Fruit fly (Drosophila melanogaster) whole organism, embryonic: ENCODE measurements around the gene CG13131.

ENCODE experiments used
- CG11398 ChIP-seq: fragments of 200-800 bp; sonication (Bioruptor generic); optimal IDR thresholded peaks from 2 replicates; lab custom pipeline; 2016; ENCODE audit warnings: missing biosample characterization, missing genetic modification characterization
- CG11560 ChIP-seq: fragments of 200-800 bp; sonication (Bioruptor generic); IDR thresholded peaks from 3 replicates; pipeline ENCODE4 v1.3.6; 2022; ENCODE audit warnings: missing biosample characterization, missing genetic modification characterization
- CG11723 ChIP-seq: fragments of 200-800 bp; sonication (Bioruptor generic); optimal IDR thresholded peaks from 2 replicates; lab custom pipeline; 2017; ENCODE audit warnings: missing biosample characterization, mild to moderate bottlenecking, missing genetic modification characterization
- CG12744 ChIP-seq: fragments of 200-800 bp; sonication (Bioruptor generic); optimal IDR thresholded peaks from 2 replicates; lab custom pipeline; 2016; ENCODE audit warnings: missing biosample characterization, missing genetic modification characterization
- CG13424 ChIP-seq: fragments of 200-800 bp; sonication (Bioruptor generic); optimal IDR thresholded peaks from 2 replicates; lab custom pipeline; 2019; ENCODE audit warnings: missing biosample characterization, mild to moderate bottlenecking, missing genetic modification characterization, moderate library complexity
- CG13624 ChIP-seq: fragments of 200-800 bp; sonication (Bioruptor generic); optimal IDR thresholded peaks from 2 replicates; lab custom pipeline; 2016; ENCODE audit warnings: missing biosample characterization, missing genetic modification characterization
- CG14667 ChIP-seq: fragments of 200-800 bp; sonication (Bioruptor generic); IDR thresholded peaks from 2 replicates; pipeline ENCODE4 v1.3.6; 2022; ENCODE audit warnings: missing biosample characterization, missing genetic modification characterization
- CG1529 ChIP-seq: fragments of 200-800 bp; sonication (Bioruptor generic); optimal IDR thresholded peaks from 3 replicates; lab custom pipeline; 2018; ENCODE audit warnings: missing biosample characterization, missing genetic modification characterization
- CG17328 ChIP-seq: fragments of 200-800 bp; sonication (Bioruptor generic); IDR thresholded peaks from 2 replicates; pipeline ENCODE4 v1.3.6; 2022; ENCODE audit warnings: missing biosample characterization, missing genetic modification characterization
- CG17612 ChIP-seq: fragments of 200-800 bp; sonication (Bioruptor generic); IDR thresholded peaks from 2 replicates; pipeline ENCODE4 v1.3.6; 2022; ENCODE audit warnings: missing biosample characterization, missing genetic modification characterization
- CG17912 ChIP-seq: fragments of 200-800 bp; sonication (Bioruptor generic); optimal IDR thresholded peaks from 2 replicates; lab custom pipeline; 2018; ENCODE audit warnings: missing biosample characterization, mild to moderate bottlenecking, missing genetic modification characterization
- CG1792 ChIP-seq: fragments of 200-800 bp; sonication (Bioruptor generic); optimal IDR thresholded peaks from 2 replicates; lab custom pipeline; 2016; ENCODE audit warnings: missing biosample characterization, missing genetic modification characterization
- CG30403 ChIP-seq: fragments of 200-800 bp; sonication (Bioruptor generic); optimal IDR thresholded peaks from 3 replicates; lab custom pipeline; 2016; ENCODE audit warnings: missing biosample characterization, missing genetic modification characterization
- CG31441 ChIP-seq: fragments of 200-800 bp; sonication (Bioruptor generic); IDR thresholded peaks from 2 replicates; pipeline ENCODE4 v1.3.6; 2022; ENCODE audit warnings: missing biosample characterization, missing genetic modification characterization
- CG4707 ChIP-seq: fragments of 200-800 bp; sonication (Bioruptor generic); optimal IDR thresholded peaks from 2 replicates; lab custom pipeline; 2018; ENCODE audit warnings: missing biosample characterization, mild to moderate bottlenecking, missing genetic modification characterization, moderate library complexity
- CG5953 ChIP-seq: fragments of 200-800 bp; sonication (Bioruptor generic); IDR thresholded peaks from 2 replicates; pipeline ENCODE4 v1.3.6; 2022; ENCODE audit warnings: missing biosample characterization, missing genetic modification characterization
- CG6254 ChIP-seq: fragments of 200-800 bp; sonication (Bioruptor generic); optimal IDR thresholded peaks from 3 replicates; lab custom pipeline; 2017; ENCODE audit warnings: mild to moderate bottlenecking, missing biosample characterization, missing genetic modification reagents, missing genetic modification characterization
- CG7271 ChIP-seq: fragments of 200-800 bp; sonication (Bioruptor generic); optimal IDR thresholded peaks from 2 replicates; lab custom pipeline; 2018; ENCODE audit warnings: missing biosample characterization, mild to moderate bottlenecking, missing genetic modification characterization, moderate library complexity
- CG8089 ChIP-seq: fragments of 200-800 bp; sonication (Bioruptor generic); optimal IDR thresholded peaks from 3 replicates; lab custom pipeline; 2016; ENCODE audit warnings: missing biosample characterization, missing genetic modification characterization
- CG9609 ChIP-seq: fragments of 200-800 bp; sonication (Bioruptor generic); optimal IDR thresholded peaks from 3 replicates; lab custom pipeline; 2016; ENCODE audit warnings: missing biosample characterization, missing genetic modification characterization
- CHES-1-like ChIP-seq: fragments of 200-800 bp; sonication (Bioruptor generic); optimal IDR thresholded peaks from 2 replicates; lab custom pipeline; 2016; ENCODE audit warnings: missing biosample characterization, missing genetic modification characterization
- CoRest ChIP-seq: fragments of 200-800 bp; sonication (Bioruptor generic); optimal IDR thresholded peaks from 3 replicates; lab custom pipeline; 2018; ENCODE audit warnings: missing biosample characterization, mild to moderate bottlenecking, missing genetic modification characterization, moderate library complexity
- Dfd ChIP-seq, 2 experiments: fragments of >200 bp; optimal IDR thresholded peaks; 2 replicates each; lab custom pipeline; 2017; ENCODE audit warnings: missing biosample characterization in 2 of 2, missing genetic modification characterization in 2 of 2
- Dll ChIP-seq: fragments of 200-800 bp; sonication (Bioruptor generic); IDR thresholded peaks from 4 replicates; pipeline ENCODE4 v1.3.6; 2022; ENCODE audit warnings: missing biosample characterization, missing genetic modification characterization; ENCODE audit not compliant: partially characterized antibody
- Fer2 ChIP-seq: fragments of 200-800 bp; sonication (Bioruptor generic); optimal IDR thresholded peaks from 2 replicates; lab custom pipeline; 2018; ENCODE audit warnings: missing biosample characterization, mild to moderate bottlenecking, missing genetic modification characterization, moderate library complexity
- H15 ChIP-seq: fragments of 200-800 bp; sonication (Bioruptor generic); IDR thresholded peaks from 3 replicates; pipeline ENCODE4 v1.3.6; 2022; ENCODE audit warnings: missing biosample characterization, missing genetic modification characterization
- Hr3 ChIP-seq: fragments of 200-800 bp; sonication (Bioruptor generic); optimal IDR thresholded peaks from 3 replicates; lab custom pipeline; 2016; ENCODE audit warnings: missing biosample characterization, missing genetic modification characterization
- Med ChIP-seq: fragments of 200-800 bp; sonication (Bioruptor generic); peaks from one replicate; lab custom pipeline; 2016; ENCODE audit warnings: missing biosample characterization, missing genetic modification characterization, mild to moderate bottlenecking, inconsistent platforms, moderate library complexity
- Mrtf ChIP-seq: fragments of 200-800 bp; sonication (Bioruptor generic); IDR thresholded peaks from 3 replicates; pipeline ENCODE4 v1.3.6; 2022; ENCODE audit warnings: missing biosample characterization, missing genetic modification characterization
- NC2α ChIP-seq: fragments of 200-800 bp; sonication (Bioruptor generic); optimal IDR thresholded peaks from 2 replicates; lab custom pipeline; 2016; ENCODE audit warnings: missing biosample characterization, missing genetic modification characterization
- NK7.1 ChIP-seq: fragments of 200-800 bp; sonication (Bioruptor generic); optimal IDR thresholded peaks from 3 replicates; lab custom pipeline; 2016; ENCODE audit warnings: missing biosample characterization, missing genetic modification characterization
- Oaz ChIP-seq: fragments of 200-800 bp; sonication (Bioruptor generic); IDR thresholded peaks from 2 replicates; pipeline ENCODE4 v1.3.6; 2022; ENCODE audit warnings: missing biosample characterization, missing genetic modification characterization
- Optix ChIP-seq: fragments of 200-800 bp; sonication (Bioruptor generic); IDR thresholded peaks from 3 replicates; pipeline ENCODE4 v1.3.6; 2022; ENCODE audit warnings: missing biosample characterization, missing genetic modification characterization
- Ravus ChIP-seq: fragments of 200-800 bp; sonication (Bioruptor generic); IDR thresholded peaks from 2 replicates; pipeline ENCODE4 v1.3.6; 2022; ENCODE audit warnings: missing biosample characterization, missing genetic modification characterization
- Sry-δ ChIP-seq: fragments of 200-800 bp; sonication (Bioruptor generic); optimal IDR thresholded peaks from 2 replicates; lab custom pipeline; 2016; ENCODE audit warnings: missing biosample characterization, missing genetic modification characterization
- dm ChIP-seq: fragments of 200-800 bp; sonication (Bioruptor generic); optimal IDR thresholded peaks from 3 replicates; lab custom pipeline; 2016; ENCODE audit warnings: missing biosample characterization, missing genetic modification characterization
- dpn ChIP-seq, 2 experiments: fragments of 200-800 bp; sonication (Bioruptor generic); optimal IDR thresholded peaks; 3 replicates each; lab custom pipeline; 2016; ENCODE audit warnings: missing biosample characterization in 2 of 2, missing genetic modification characterization in 2 of 2
- eyg ChIP-seq: fragments of 200-800 bp; sonication (Bioruptor generic); optimal IDR thresholded peaks from 3 replicates; lab custom pipeline; 2016; ENCODE audit warnings: missing biosample characterization, missing genetic modification characterization
- fd96Cb ChIP-seq: fragments of 200-800 bp; sonication (Bioruptor generic); optimal IDR thresholded peaks from 2 replicates; lab custom pipeline; 2018; ENCODE audit warnings: missing biosample characterization, mild to moderate bottlenecking, missing genetic modification characterization, moderate library complexity
- gt ChIP-seq: fragments of 200-800 bp; sonication (Bioruptor generic); IDR thresholded peaks from 2 replicates; pipeline ENCODE4 v1.3.6; 2022; ENCODE audit warnings: missing biosample characterization, missing genetic modification characterization
- inv ChIP-seq: fragments of 200-800 bp; sonication (Bioruptor generic); IDR thresholded peaks from 2 replicates; pipeline ENCODE4 v1.3.6; 2022; ENCODE audit warnings: missing biosample characterization, missing genetic modification characterization; ENCODE audit not compliant: partially characterized antibody
- lab ChIP-seq: fragments of 200-800 bp; sonication (Bioruptor generic); optimal IDR thresholded peaks from 3 replicates; lab custom pipeline; 2017; ENCODE audit warnings: missing biosample characterization, missing genetic modification characterization, mild to moderate bottlenecking, moderate library complexity, missing genetic modification reagents
- nerfin-1 ChIP-seq: fragments of 200-800 bp; sonication (Bioruptor generic); optimal IDR thresholded peaks from 3 replicates; lab custom pipeline; 2019; ENCODE audit warnings: missing biosample characterization, mild to moderate bottlenecking, missing genetic modification characterization, moderate library complexity
- nmo ChIP-seq: fragments of 200-800 bp; sonication (Bioruptor generic); optimal IDR thresholded peaks from 2 replicates; lab custom pipeline; 2018; ENCODE audit warnings: missing biosample characterization, mild to moderate bottlenecking, missing genetic modification characterization, moderate library complexity
- pan ChIP-seq, 4 experiments: fragments of >200 bp in 3 of 4; fragments of 200-800 bp in 1 of 4; sonication (Bioruptor generic) in 1 of 4; optimal IDR thresholded peaks in 3 of 4; IDR thresholded peaks in 1 of 4; 2 replicates each; pipeline versions ENCODE4 v1.3.6 to Lab custom; 2017 to 2022; ENCODE audit warnings: missing biosample characterization in 2 of 4, missing genetic modification characterization in 2 of 4, mixed read lengths in 1 of 4
- pros ChIP-seq: fragments of 200-800 bp; sonication (Bioruptor generic); optimal IDR thresholded peaks from 3 replicates; lab custom pipeline; 2019; ENCODE audit warnings: missing biosample characterization, mild to moderate bottlenecking, missing genetic modification characterization, moderate library complexity
- salm ChIP-seq: fragments of 200-800 bp; sonication (Bioruptor generic); optimal IDR thresholded peaks from 2 replicates; lab custom pipeline; 2018; ENCODE audit warnings: missing biosample characterization, mild to moderate bottlenecking, missing genetic modification characterization
- sens ChIP-seq: fragments of 200-800 bp; sonication (Bioruptor generic); peaks from one replicate; lab custom pipeline; 2016; ENCODE audit warnings: missing biosample characterization, missing genetic modification characterization
- tx ChIP-seq: fragments of 200-800 bp; sonication (Bioruptor generic); optimal IDR thresholded peaks from 2 replicates; lab custom pipeline; 2016; ENCODE audit warnings: missing biosample characterization, missing genetic modification characterization
- vfl ChIP-seq: fragments of 200-800 bp; sonication (Bioruptor generic); optimal IDR thresholded peaks from 2 replicates; lab custom pipeline; 2016; ENCODE audit warnings: missing biosample characterization, missing genetic modification characterization
- vnd ChIP-seq: fragments of 200-800 bp; sonication (Bioruptor generic); IDR thresholded peaks from 3 replicates; pipeline ENCODE4 v1.3.6; 2022; ENCODE audit warnings: missing biosample characterization, missing genetic modification characterization; ENCODE audit not compliant: partially characterized antibody

The CG13131 gene

dm6 chr2L:10003593-10003992 lies 13.7 kb downstream of the CG13131 start, which contains the start of gene Ndf (continued):
- TF ChIP-seq CG17328 (GFP tag; lab: Robert Waterston, UW) (peak; percentile 68), CG17612 (GFP tag; lab: Robert Waterston, UW) (0 out of 2 replicates have a peak, but pooled peaks have one; percentile 59), Med (peak; percentile 98), CG13624 (GFP tag; lab: Kevin White, UChicago) (peak; percentile 59), CG13424 (tag; lab: Kevin White, UChicago) (peak; percentile 63), sens (peak; percentile 89), CG11723 (GFP tag; lab: Kevin White, UChicago) (peak; percentile 32), CG17912 (peak; percentile 44), H15 (GFP tag; lab: Robert Waterston, UW) (peak; percentile 67; the same call in 1 of the 3 replicates), CG31441 (GFP tag; lab: Robert Waterston, UW) (peak; percentile 52), Sry-δ (peak; percentile 86), CG12744 (peak; percentile 25), CG30403 (peak; percentile 71), CHES-1-like (GFP tag; lab: Kevin White, UChicago) (peak; percentile 56), CG11398 (GFP tag; lab: Kevin White, UChicago) (no peak), tx (GFP tag; lab: Kevin White, UChicago) (peak; percentile 41), pros (no peak), CoRest (tag; lab: Kevin White, UChicago) (peak; percentile 54), vfl (GFP tag; lab: Kevin White, UChicago) (peak; percentile 70), gt (no peak), inv (GFP tag; lab: Robert Waterston, UW) (peak; percentile 73), Ravus (GFP tag; lab: Robert Waterston, UW) (no peak), NK7.1 (GFP tag; lab: Kevin White, UChicago) (no peak), Mrtf (GFP tag; lab: Robert Waterston, UW) (peak; percentile 28; the same call in 1 of the 3 replicates), Optix (0 out of 3 replicates have a peak, but pooled peaks have one; percentile 12), CG4707 (GFP tag; lab: Kevin White, UChicago) (no peak), dm (GFP tag; lab: Kevin White, UChicago) (peak; percentile 44), nerfin-1 (tag; lab: Kevin White, UChicago) (peak; percentile 8), CG1792 (peak; percentile 44), lab (GFP tag; lab: Kevin White, UChicago) (peak; percentile 82), eyg (GFP tag; lab: Kevin White, UChicago) (no peak), nmo (peak; percentile 70), salm (tag; lab: Kevin White, UChicago) (no peak), vnd (GFP tag; lab: Robert Waterston, UW) (peak; percentile 62), CG8089 (GFP tag; lab: Kevin White, UChicago) (peak; percentile 31), CG11560 (tag; lab: Robert Waterston, UW) (no peak), fd96Cb (tag; lab: Kevin White, UChicago) (peak; percentile 21), CG5953 (GFP tag; lab: Robert Waterston, UW) (0 out of 2 replicates have a peak, but pooled peaks have one; percentile 9), CG1529 (GFP tag; lab: Kevin White, UChicago) (no peak), CG7271 (peak; percentile 8), Dfd (GFP tag; optimal IDR thresholded peaks at IDR 0.05; lab: Kevin White, UChicago) (no peak), Fer2 (tag; lab: Kevin White, UChicago) (no peak), dpn (GFP tag; optimal IDR thresholded peaks at IDR 0.05; lab: Kevin White, UChicago) (peak; percentile 61 to 63), NC2α (GFP tag; lab: Kevin White, UChicago) (peak; percentile 18), CG14667 (GFP tag; lab: Robert Waterston, UW) (no peak), CG6254 (peak; percentile 7), Oaz (GFP tag; lab: Robert Waterston, UW) (peak; percentile 54), CG9609 (GFP tag; lab: Kevin White, UChicago) (peak; percentile 65), Hr3 (GFP tag; lab: Kevin White, UChicago) (peak; percentile 45), Dll (peak; percentile 72), pan (optimal IDR thresholded peaks at IDR 0.05; lab: Kevin White, UChicago) (no peak), pan (GFP tag; optimal IDR thresholded peaks at IDR 0.05 in 1 of 2, IDR thresholded peaks at IDR 0.05 in 1 of 2) (peak in 1 of 2 experiments; percentile 68)
